Fruit fly (Drosophila melanogaster) whole organism, embryonic: ENCODE data around the gene CG42658.
A peak's percentile ranks its signal among the peaks of the same experiment; 100 is the strongest.

Experiments used
- Adf1 ChIP-seq: fragments of 200-800 bp; sonication (Bioruptor generic); IDR thresholded peaks from 2 replicates; pipeline ENCODE4 v1.3.6; 2022; ENCODE audit warnings: missing biosample characterization, missing genetic modification characterization
- B-H1 ChIP-seq: fragments of 200-800 bp; sonication (Bioruptor generic); IDR thresholded peaks from 3 replicates; pipeline ENCODE4 v1.3.6; 2022; ENCODE audit warnings: missing biosample characterization, missing genetic modification characterization
- CG11247 ChIP-seq: fragments of 200-800 bp; sonication (Bioruptor generic); IDR thresholded peaks from 2 replicates; pipeline ENCODE4 v1.3.6; 2022; ENCODE audit warnings: missing biosample characterization, missing genetic modification characterization
- CG11398 ChIP-seq: fragments of 200-800 bp; sonication (Bioruptor generic); optimal IDR thresholded peaks from 2 replicates; lab custom pipeline; 2016; ENCODE audit warnings: missing biosample characterization, missing genetic modification characterization
- CG14014 ChIP-seq: fragments of 200-800 bp; sonication (Bioruptor generic); IDR thresholded peaks from 2 replicates; pipeline ENCODE4 v1.3.6; 2022; ENCODE audit warnings: missing biosample characterization, missing genetic modification characterization
- CG15479 ChIP-seq: fragments of 200-800 bp; sonication (Bioruptor generic); optimal IDR thresholded peaks from 3 replicates; lab custom pipeline; 2019; ENCODE audit warnings: missing biosample characterization, mild to moderate bottlenecking, missing genetic modification characterization, moderate library complexity
- CG15696 ChIP-seq: fragments of 200-800 bp; sonication (Bioruptor generic); optimal IDR thresholded peaks from 2 replicates; lab custom pipeline; 2019; ENCODE audit warnings: missing biosample characterization, mild to moderate bottlenecking, missing genetic modification characterization, moderate library complexity
- CG1647 ChIP-seq: fragments of 200-800 bp; sonication (Bioruptor generic); optimal IDR thresholded peaks from 3 replicates; lab custom pipeline; 2016; ENCODE audit warnings: missing biosample characterization, missing genetic modification characterization
- CG1792 ChIP-seq: fragments of 200-800 bp; sonication (Bioruptor generic); optimal IDR thresholded peaks from 2 replicates; lab custom pipeline; 2016; ENCODE audit warnings: missing biosample characterization, missing genetic modification characterization
- CG2712 ChIP-seq: fragments of 200-800 bp; optimal IDR thresholded peaks from 3 replicates; lab custom pipeline; 2019; ENCODE audit warnings: missing biosample characterization, mild to moderate bottlenecking, missing genetic modification characterization, moderate library complexity
- CG2875 ChIP-seq: fragments of 200-800 bp; sonication (Bioruptor generic); optimal IDR thresholded peaks from 2 replicates; lab custom pipeline; 2017; ENCODE audit warnings: missing biosample characterization, mild to moderate bottlenecking, missing genetic modification characterization, missing genetic modification reagents
- CG2889 ChIP-seq: fragments of 200-800 bp; sonication (Bioruptor generic); IDR thresholded peaks from 3 replicates; pipeline ENCODE4 v1.3.6; 2022; ENCODE audit warnings: missing biosample characterization, missing genetic modification characterization
- CG32532 ChIP-seq: fragments of 200-800 bp; sonication (Bioruptor generic); IDR thresholded peaks from 2 replicates; pipeline ENCODE4 v1.3.6; 2022; ENCODE audit warnings: missing biosample characterization, missing genetic modification characterization
- CG4424 ChIP-seq: fragments of 200-800 bp; sonication (Bioruptor generic); optimal IDR thresholded peaks from 3 replicates; lab custom pipeline; 2016; ENCODE audit warnings: missing biosample characterization, missing genetic modification characterization
- CG4820 ChIP-seq: fragments of 200-800 bp; sonication (Bioruptor generic); optimal IDR thresholded peaks from 3 replicates; lab custom pipeline; 2016; ENCODE audit warnings: missing biosample characterization, missing genetic modification characterization
- CG6683 ChIP-seq: fragments of 200-800 bp; sonication (Bioruptor generic); optimal IDR thresholded peaks from 2 replicates; lab custom pipeline; 2017; ENCODE audit warnings: missing biosample characterization, mild to moderate bottlenecking, missing genetic modification characterization, missing genetic modification reagents
- CG6854 ChIP-seq: fragments of 200-800 bp; sonication (Bioruptor generic); optimal IDR thresholded peaks from 3 replicates; lab custom pipeline; 2017; ENCODE audit warnings: missing biosample characterization, mild to moderate bottlenecking, missing genetic modification characterization
- CG7745 ChIP-seq: fragments of 200-800 bp; sonication (Bioruptor generic); optimal IDR thresholded peaks from 2 replicates; lab custom pipeline; 2018; ENCODE audit warnings: missing biosample characterization, mild to moderate bottlenecking, missing genetic modification characterization, moderate library complexity
- CG7963 ChIP-seq: fragments of 200-800 bp; sonication (Bioruptor generic); IDR thresholded peaks from 3 replicates; pipeline ENCODE4 v1.3.6; 2022; ENCODE audit warnings: missing biosample characterization, missing genetic modification characterization; ENCODE audit not compliant: partially characterized antibody
- CG8089 ChIP-seq: fragments of 200-800 bp; sonication (Bioruptor generic); optimal IDR thresholded peaks from 3 replicates; lab custom pipeline; 2016; ENCODE audit warnings: missing biosample characterization, missing genetic modification characterization
- CG8388 ChIP-seq: fragments of 200-800 bp; sonication (Bioruptor generic); optimal IDR thresholded peaks from 2 replicates; lab custom pipeline; 2019; ENCODE audit warnings: missing biosample characterization, mild to moderate bottlenecking, missing genetic modification characterization, moderate library complexity
- CG8765 ChIP-seq: fragments of 200-800 bp; sonication (Bioruptor generic); IDR thresholded peaks from 2 replicates; pipeline ENCODE4 v1.3.6; 2022; ENCODE audit warnings: missing biosample characterization, missing genetic modification characterization
- Chrac-16 ChIP-seq: fragments of 200-800 bp; sonication (Bioruptor generic); optimal IDR thresholded peaks from 3 replicates; lab custom pipeline; 2016; ENCODE audit warnings: missing biosample characterization, missing genetic modification characterization
- CkIIα-i1 ChIP-seq: fragments of 200-800 bp; sonication (Bioruptor generic); IDR thresholded peaks from 2 replicates; pipeline ENCODE4 v1.3.6; 2022; ENCODE audit warnings: missing biosample characterization, missing genetic modification characterization
- D ChIP-seq, 2 experiments: fragments of 200-800 bp in 1 of 2; fragments of >200 bp in 1 of 2; sonication (Bioruptor generic) in 1 of 2; optimal IDR thresholded peaks; 2 replicates in 1 of 2; 3 replicates in 1 of 2; lab custom pipeline; 2017; ENCODE audit warnings: mild to moderate bottlenecking in 1 of 2, missing biosample characterization in 1 of 2, missing genetic modification characterization in 1 of 2, missing genetic modification reagents in 1 of 2
- Dbx ChIP-seq: fragments of 200-800 bp; sonication (Bioruptor generic); IDR thresholded peaks from 3 replicates; pipeline ENCODE4 v1.3.6; 2022; ENCODE audit warnings: missing biosample characterization, missing genetic modification characterization
- Fer2 ChIP-seq: fragments of 200-800 bp; sonication (Bioruptor generic); optimal IDR thresholded peaks from 2 replicates; lab custom pipeline; 2018; ENCODE audit warnings: missing biosample characterization, mild to moderate bottlenecking, missing genetic modification characterization, moderate library complexity
- Fer3 ChIP-seq: fragments of 200-800 bp; sonication (Bioruptor generic); optimal IDR thresholded peaks from 2 replicates; lab custom pipeline; 2018; ENCODE audit warnings: missing biosample characterization, mild to moderate bottlenecking, missing genetic modification characterization, moderate library complexity
- Gug ChIP-seq: fragments of 200-800 bp; sonication (Bioruptor generic); IDR thresholded peaks from 4 replicates; pipeline ENCODE4 v1.3.6; 2022; ENCODE audit warnings: missing biosample characterization, missing genetic modification characterization
- HLH3B ChIP-seq: fragments of 200-800 bp; sonication (Bioruptor generic); IDR thresholded peaks from 2 replicates; pipeline ENCODE4 v1.3.6; 2022; ENCODE audit warnings: missing biosample characterization, missing genetic modification characterization
- Hr51 ChIP-seq, 2 experiments: fragments of 200-800 bp; sonication (Bioruptor generic); optimal IDR thresholded peaks; 2 replicates in 1 of 2; 3 replicates in 1 of 2; lab custom pipeline; 2016 to 2018; ENCODE audit warnings: missing biosample characterization in 2 of 2, missing genetic modification characterization in 2 of 2, mild to moderate bottlenecking in 1 of 2, moderate library complexity in 1 of 2
- Neu2 ChIP-seq: fragments of 200-800 bp; sonication (Bioruptor generic); optimal IDR thresholded peaks from 3 replicates; lab custom pipeline; 2016; ENCODE audit warnings: missing biosample characterization, missing genetic modification characterization, borderline replicate concordance
- Opbp ChIP-seq: fragments of 200-800 bp; sonication (Bioruptor generic); IDR thresholded peaks from 3 replicates; pipeline ENCODE4 v1.3.6; 2022; ENCODE audit warnings: missing biosample characterization, missing genetic modification characterization; ENCODE audit not compliant: partially characterized antibody
- bbx ChIP-seq: fragments of 200-800 bp; sonication (Bioruptor generic); IDR thresholded peaks from 2 replicates; pipeline ENCODE4 v1.3.6; 2022; ENCODE audit warnings: missing biosample characterization, missing genetic modification characterization; ENCODE audit not compliant: partially characterized antibody
- br ChIP-seq: fragments of >200 bp; optimal IDR thresholded peaks from 2 replicates; lab custom pipeline; 2017
- caup ChIP-seq: fragments of 200-800 bp; sonication (Bioruptor generic); optimal IDR thresholded peaks from 3 replicates; lab custom pipeline; 2017; ENCODE audit warnings: missing biosample characterization, mild to moderate bottlenecking, missing genetic modification characterization, moderate library complexity; ENCODE audit not compliant: severe bottlenecking
- dan ChIP-seq: fragments of 200-800 bp; sonication (Bioruptor generic); IDR thresholded peaks from 2 replicates; pipeline ENCODE4 v1.3.6; 2022; ENCODE audit warnings: missing biosample characterization, missing genetic modification characterization
- emc ChIP-seq: fragments of 200-800 bp; sonication (Bioruptor generic); optimal IDR thresholded peaks from 2 replicates; lab custom pipeline; 2016; ENCODE audit warnings: missing biosample characterization, missing genetic modification characterization
- eyg ChIP-seq: fragments of 200-800 bp; sonication (Bioruptor generic); optimal IDR thresholded peaks from 3 replicates; lab custom pipeline; 2016; ENCODE audit warnings: missing biosample characterization, missing genetic modification characterization
- fd64A ChIP-seq: fragments of 200-800 bp; sonication (Bioruptor generic); optimal IDR thresholded peaks from 3 replicates; lab custom pipeline; 2018; ENCODE audit warnings: missing biosample characterization, mild to moderate bottlenecking, missing genetic modification characterization
- ftz-f1 ChIP-seq: fragments of 200-800 bp; sonication (Bioruptor generic); optimal IDR thresholded peaks from 2 replicates; lab custom pipeline; 2016; ENCODE audit warnings: missing biosample characterization, missing genetic modification characterization
- gce ChIP-seq: fragments of 200-800 bp; sonication (Bioruptor generic); IDR thresholded peaks from 3 replicates; pipeline ENCODE4 v1.3.6; 2022; ENCODE audit warnings: missing biosample characterization, missing genetic modification characterization
- gro ChIP-seq: fragments of 200-800 bp; sonication (Bioruptor generic); optimal IDR thresholded peaks from 2 replicates; lab custom pipeline; 2016; ENCODE audit warnings: missing biosample characterization, missing genetic modification characterization
- gt ChIP-seq: fragments of 200-800 bp; sonication (Bioruptor generic); IDR thresholded peaks from 2 replicates; pipeline ENCODE4 v1.3.6; 2022; ENCODE audit warnings: missing biosample characterization, missing genetic modification characterization
- lmd ChIP-seq: fragments of 200-800 bp; sonication (Bioruptor generic); IDR thresholded peaks from 2 replicates; pipeline ENCODE4 v1.3.6; 2022; ENCODE audit warnings: missing biosample characterization, missing genetic modification characterization
- pho ChIP-seq: fragments of 200-800 bp; sonication (Bioruptor generic); optimal IDR thresholded peaks from 2 replicates; lab custom pipeline; 2016; ENCODE audit warnings: missing biosample characterization, missing genetic modification characterization
- scrt ChIP-seq: fragments of 200-800 bp; sonication (Bioruptor generic); optimal IDR thresholded peaks from 2 replicates; lab custom pipeline; 2018; ENCODE audit warnings: missing biosample characterization, mild to moderate bottlenecking, missing genetic modification characterization, moderate library complexity
- sisA ChIP-seq: fragments of 200-800 bp; sonication (Bioruptor generic); IDR thresholded peaks from 2 replicates; pipeline ENCODE4 v1.3.6; 2022; ENCODE audit warnings: missing biosample characterization, missing genetic modification characterization
- so ChIP-seq: fragments of 200-800 bp; sonication (Bioruptor generic); IDR thresholded peaks from 3 replicates; pipeline ENCODE4 v1.3.6; 2022; ENCODE audit warnings: missing biosample characterization, missing genetic modification characterization
- tx ChIP-seq: fragments of 200-800 bp; sonication (Bioruptor generic); optimal IDR thresholded peaks from 2 replicates; lab custom pipeline; 2016; ENCODE audit warnings: missing biosample characterization, missing genetic modification characterization
- zen2 ChIP-seq: fragments of 200-800 bp; sonication (Bioruptor generic); IDR thresholded peaks from 3 replicates; pipeline ENCODE4 v1.3.6; 2022; ENCODE audit warnings: missing biosample characterization, missing genetic modification characterization; ENCODE audit not compliant: partially characterized antibody

CG42658 gene

dm6 chr2L:2242139-2242538 lies 45.6 kb downstream of the CG42658 start, which contains the start of gene CG4267 (continued):
- TF ChIP-seq CG1647 (GFP tag; lab: Kevin White, UChicago) (no peak), CG4424 (GFP tag; lab: Kevin White, UChicago) (no peak), CG15696 (tag; lab: Kevin White, UChicago) (no peak), br (lab: Kevin White, UChicago) (no peak), emc (no peak), CG6683 (no peak), tx (GFP tag; lab: Kevin White, UChicago) (no peak), lmd (GFP tag; lab: Robert Waterston, UW) (0 out of 2 replicates have a peak, but pooled peaks have one; percentile 10), Dbx (GFP tag; lab: Robert Waterston, UW) (peak; percentile 27; the same call in 1 of the 3 replicates), CG8765 (no peak), dan (GFP tag; lab: Robert Waterston, UW) (no peak), CG14014 (GFP tag; lab: Robert Waterston, UW) (no peak), D (optimal IDR thresholded peaks at IDR 0.05; lab: Kevin White, UChicago) (no peak), D (GFP tag; optimal IDR thresholded peaks at IDR 0.05; lab: Kevin White, UChicago) (no peak), Opbp (GFP tag; lab: Robert Waterston, UW) (no peak), gro (peak; percentile 40), B-H1 (no peak), CG4820 (GFP tag; lab: Kevin White, UChicago) (no peak), CG15479 (no peak), CG2712 (tag; lab: Kevin White, UChicago) (no peak), scrt (GFP tag; lab: Kevin White, UChicago) (no peak), CkIIα-i1 (GFP tag; lab: Robert Waterston, UW) (no peak), fd64A (GFP tag; lab: Kevin White, UChicago) (no peak), CG1792 (no peak), gce (GFP tag; lab: Robert Waterston, UW) (0 out of 3 replicates have a peak, but pooled peaks have one; percentile 9), sisA (no peak), pho (GFP tag; lab: Kevin White, UChicago) (no peak), CG7745 (tag; lab: Kevin White, UChicago) (no peak), bbx (GFP tag; lab: Robert Waterston, UW) (no peak), CG2875 (GFP tag; lab: Kevin White, UChicago) (no peak), CG8388 (GFP tag; lab: Kevin White, UChicago) (no peak), Chrac-16 (GFP tag; lab: Kevin White, UChicago) (no peak), Adf1 (GFP tag; lab: Robert Waterston, UW) (no peak), gt (GFP tag; lab: Robert Waterston, UW) (no peak), CG11247 (GFP tag; lab: Robert Waterston, UW) (peak; percentile 6; the same call in 1 of the 2 replicates), CG11398 (GFP tag; lab: Kevin White, UChicago) (no peak), Fer2 (tag; lab: Kevin White, UChicago) (no peak), so (GFP tag; lab: Robert Waterston, UW) (peak; percentile 19; the same call in 1 of the 3 replicates), CG32532 (GFP tag; lab: Robert Waterston, UW) (peak; percentile 64; the same call in 1 of the 2 replicates), Neu2 (GFP tag; lab: Kevin White, UChicago) (no peak), CG2889 (GFP tag; lab: Robert Waterston, UW) (no peak), eyg (GFP tag; lab: Kevin White, UChicago) (no peak), Hr51 (GFP tag; optimal IDR thresholded peaks at IDR 0.05; lab: Kevin White, UChicago) (no peak), zen2 (GFP tag; lab: Robert Waterston, UW) (peak; percentile 67; the same call in 2 of the 3 replicates), Gug (GFP tag; lab: Robert Waterston, UW) (no peak), ftz-f1 (peak; percentile 45), CG6854 (no peak), Fer3 (no peak), CG7963 (no peak), caup (GFP tag; lab: Kevin White, UChicago) (no peak), HLH3B (no peak), CG8089 (GFP tag; lab: Kevin White, UChicago) (no peak)
